Worm (Caenorhabditis elegans): ENCODE measurements around the gene inx-10.

DNA sequence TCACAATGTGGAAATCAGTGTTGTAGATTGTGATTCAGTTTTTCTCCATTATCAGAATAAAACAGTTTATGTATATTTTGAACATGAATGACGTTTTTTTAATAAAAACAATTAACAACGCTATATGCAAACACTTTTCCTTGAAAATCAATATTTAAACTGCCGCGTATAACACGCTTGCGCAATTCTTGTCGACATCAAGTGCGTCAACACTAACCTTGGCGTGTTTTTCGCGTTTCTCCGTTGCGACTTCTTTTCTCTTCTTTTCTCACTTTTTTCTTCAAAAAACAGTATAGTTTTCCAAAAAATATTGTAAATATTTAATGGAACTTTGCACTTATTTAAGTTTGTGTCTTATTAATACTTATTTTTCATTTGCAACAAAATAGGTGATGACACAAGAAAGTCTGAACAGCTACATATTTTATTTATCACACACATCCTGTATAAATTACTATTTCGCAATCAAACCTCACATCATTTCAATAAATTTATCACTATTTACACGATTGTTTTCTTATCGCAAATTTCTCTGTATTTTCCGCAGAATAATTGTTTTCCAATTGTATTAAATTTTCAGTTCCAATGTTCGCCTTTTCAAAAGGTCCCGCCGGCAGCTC, 31.9 kb downstream of the inx-10 start, which contains the start of gene spas-1:
- TF ChIP-seq ama-1 (optimal IDR thresholded peaks at IDR 0.05) = no peak
- no peak for TF ChIP-seq aly-1 (tag; optimal IDR thresholded peaks at IDR 0.05)
- TF ChIP-seq tra-4 (tag; optimal IDR thresholded peaks at IDR 0.05) = no peak
- no peak; the same call in 1 of the 2 replicates for TF ChIP-seq tbx-37 (GFP tag; conservative IDR thresholded peaks at IDR 0.05)
- TF ChIP-seq sea-1 (GFP tag; conservative IDR thresholded peaks at IDR 0.05) = no peak
- no peak for TF ChIP-seq hmg-4 (GFP tag; optimal IDR thresholded peaks at IDR 0.05)
- TF ChIP-seq ets-7 (tag; optimal IDR thresholded peaks at IDR 0.05) = no peak
